Fruit fly (Drosophila melanogaster): ENCODE data around the gene CG17141.

CG17141 gene

DNA sequence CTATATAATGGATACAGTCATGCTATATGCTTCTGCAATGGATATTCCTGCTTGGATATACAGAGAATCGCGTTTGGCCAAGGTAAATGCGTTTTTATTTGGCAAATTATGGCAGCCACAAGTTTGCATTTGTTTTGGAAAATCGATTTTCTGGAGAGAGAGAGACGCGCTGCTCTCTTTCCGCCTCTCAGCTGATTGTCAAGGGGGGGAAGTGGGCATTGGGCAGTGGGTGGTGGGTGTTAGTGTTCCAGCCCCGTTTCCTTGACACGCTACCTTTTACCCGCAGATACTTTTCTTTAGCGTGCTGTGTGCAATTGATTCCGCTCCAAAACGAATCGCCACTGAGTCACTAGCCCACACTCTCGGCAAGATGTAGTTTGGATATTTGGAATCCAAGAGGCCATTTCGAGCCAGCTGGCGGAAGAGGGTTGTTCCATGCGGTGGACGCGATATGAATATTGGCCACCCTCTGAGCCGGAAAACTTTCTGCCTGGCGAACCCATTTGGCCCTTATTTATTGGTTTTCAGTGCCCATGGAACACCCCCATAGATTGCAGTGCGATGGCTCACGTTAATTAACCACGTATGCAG is 7.9 kb upstream of the CG17141 start (continued):
- TF ChIP-seq tx (GFP tag; optimal IDR thresholded peaks at IDR 0.05) (no peak), Mes4 (GFP tag; optimal IDR thresholded peaks at IDR 0.05) (no peak), Hey (tag; optimal IDR thresholded peaks at IDR 0.05) (no peak), Oaz (GFP tag; IDR thresholded peaks at IDR 0.05) (no peak), crp (GFP tag; optimal IDR thresholded peaks at IDR 0.05) (peak in 1 of 2 experiments; percentile 15), CG13775 (GFP tag; optimal IDR thresholded peaks at IDR 0.05) (no peak), CG12391 (tag; optimal IDR thresholded peaks at IDR 0.05) (no peak), CG12155 (GFP tag; optimal IDR thresholded peaks at IDR 0.05) (no peak), pum (GFP tag; optimal IDR thresholded peaks at IDR 0.05) (no peak), CG14965 (GFP tag; optimal IDR thresholded peaks at IDR 0.05; ENCODE audit: borderline replicate concordance) (no peak), nerfin-2 (GFP tag; IDR thresholded peaks at IDR 0.05; ENCODE audit: partially characterized antibody) (0 out of 2 replicates have a peak, but pooled peaks have one; percentile 10), HmgD (GFP tag; optimal IDR thresholded peaks at IDR 0.05) (no peak), bsh (GFP tag; optimal IDR thresholded peaks at IDR 0.05) (no peak), vvl (GFP tag; IDR thresholded peaks at IDR 0.05) (no peak), CG10267 (tag; optimal IDR thresholded peaks at IDR 0.05) (no peak), HLH54F (GFP tag; optimal IDR thresholded peaks at IDR 0.05) (no peak), CG8089 (GFP tag; optimal IDR thresholded peaks at IDR 0.05) (no peak), B-H2 (GFP tag; optimal IDR thresholded peaks at IDR 0.05) (no peak), CG10654 (GFP tag; optimal IDR thresholded peaks at IDR 0.05) (no peak), ac (GFP tag; optimal IDR thresholded peaks at IDR 0.05) (no peak), z (GFP tag; IDR thresholded peaks at IDR 0.05) (peak; percentile 23; the same call in 1 of the 3 replicates)

DNA sequence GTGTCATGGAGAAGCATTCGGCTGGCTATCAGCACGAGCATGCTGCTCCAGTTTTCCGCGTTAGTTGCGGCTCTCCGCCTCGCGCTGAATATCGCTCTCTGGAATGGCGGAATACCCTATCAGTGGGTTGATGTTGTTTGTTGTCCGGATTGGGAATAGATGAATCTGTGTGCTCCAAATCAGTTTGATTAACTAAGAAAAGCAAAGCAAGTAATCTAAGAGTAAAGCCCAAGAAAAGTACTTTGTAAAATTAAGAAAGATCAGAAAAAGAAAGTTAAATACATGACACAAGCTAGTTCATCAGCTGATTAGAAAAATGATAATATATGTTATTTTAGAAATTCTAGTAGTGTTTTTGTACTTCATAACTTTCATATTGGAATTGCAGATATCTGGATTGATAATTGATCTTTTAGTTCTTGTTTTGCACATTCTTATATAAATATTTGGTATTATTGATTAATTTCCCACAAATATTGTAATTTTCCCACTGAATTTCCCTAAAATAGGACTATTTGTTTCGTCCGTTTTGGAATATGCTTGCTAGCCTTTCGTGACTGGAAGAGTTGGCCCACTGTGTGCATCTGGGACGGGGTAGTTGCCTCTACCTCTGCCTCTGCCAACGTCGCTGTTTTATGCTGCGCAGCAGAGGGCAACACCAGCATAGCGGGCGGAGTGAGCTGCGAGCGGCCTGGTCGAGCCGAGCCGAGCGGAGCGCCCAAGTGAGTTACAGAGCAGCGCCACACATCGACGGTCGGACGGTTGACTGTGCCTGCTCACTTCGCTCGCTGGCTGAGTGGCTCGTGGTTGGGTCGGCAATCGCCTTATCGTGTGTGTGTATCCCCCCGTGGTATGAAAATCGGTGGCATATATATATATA is 6.7 kb upstream of the CG17141 start:
- no peak for TF ChIP-seq CG1024 (GFP tag; IDR thresholded peaks at IDR 0.05)
- no peak for TF ChIP-seq CG9609 (GFP tag; optimal IDR thresholded peaks at IDR 0.05)
- peak; percentile 25; the same call in 1 of the 3 replicates for TF ChIP-seq Aef1 (GFP tag; IDR thresholded peaks at IDR 0.05)
- peak; percentile 23 for TF ChIP-seq CG18599 (GFP tag; optimal IDR thresholded peaks at IDR 0.05)
- TF ChIP-seq CG15514 (GFP tag; optimal IDR thresholded peaks at IDR 0.05) = peak; percentile 64
- TF ChIP-seq unc-4 (GFP tag; IDR thresholded peaks at IDR 0.05; ENCODE audit: partially characterized antibody) = peak; percentile 44
- peak; percentile 39; the same call in 1 of the 2 replicates for TF ChIP-seq ara (GFP tag; IDR thresholded peaks at IDR 0.05)
- TF ChIP-seq az2 (GFP tag; optimal IDR thresholded peaks at IDR 0.05) = peak; percentile 67
- TF ChIP-seq bowl (GFP tag; IDR thresholded peaks at IDR 0.05) = peak; percentile 53; the same call in 1 of the 2 replicates
- TF ChIP-seq CG3163 (GFP tag; optimal IDR thresholded peaks at IDR 0.05) = no peak
- no peak for TF ChIP-seq CG8478 (optimal IDR thresholded peaks at IDR 0.05)
- peak; percentile 54 for TF ChIP-seq tin (GFP tag; optimal IDR thresholded peaks at IDR 0.05)
- TF ChIP-seq CG8765 (GFP tag; IDR thresholded peaks at IDR 0.05) = no peak
- TF ChIP-seq CG30403 (GFP tag; optimal IDR thresholded peaks at IDR 0.05) = peak; percentile 84
- peak; percentile 21 for TF ChIP-seq gcm2 (GFP tag; optimal IDR thresholded peaks at IDR 0.05)
- no peak for TF ChIP-seq sima (GFP tag; optimal IDR thresholded peaks at IDR 0.05)
- peak; percentile 15 for TF ChIP-seq run (tag; optimal IDR thresholded peaks at IDR 0.05)
- TF ChIP-seq CG3726 (GFP tag; IDR thresholded peaks at IDR 0.05) = no peak
- TF ChIP-seq CG9797 (GFP tag; optimal IDR thresholded peaks at IDR 0.05) = no peak
- TF ChIP-seq hth (optimal IDR thresholded peaks at IDR 0.05) = no peak
- TF ChIP-seq eve (GFP tag; optimal IDR thresholded peaks at IDR 0.05) = no peak
- TF ChIP-seq jumu (GFP tag; optimal IDR thresholded peaks at IDR 0.05) = peak; percentile 45
- no peak for TF ChIP-seq Ets97D (GFP tag; optimal IDR thresholded peaks at IDR 0.05)
- no peak for TF ChIP-seq Max (GFP tag; optimal IDR thresholded peaks at IDR 0.05)
- peak; percentile 81 for TF ChIP-seq crol (GFP tag; IDR thresholded peaks at IDR 0.05)
- TF ChIP-seq zf30C (GFP tag; optimal IDR thresholded peaks at IDR 0.05) = no peak
- TF ChIP-seq Ets65A (GFP tag) = peak; percentile 90
- peak; percentile 72 for TF ChIP-seq dmrt99B (tag; optimal IDR thresholded peaks at IDR 0.05)
- peak; percentile 81 for TF ChIP-seq CG15269 (tag; optimal IDR thresholded peaks at IDR 0.05)
